Fruit fly (Drosophila melanogaster) S2 (cell line): ENCODE data around the gene enc.

Experiments
- CG8478 ChIP-seq: fragments of >200 bp; optimal IDR thresholded peaks from 2 replicates; lab custom pipeline; 2018
- CTCF ChIP-seq, 2 experiments: fragments of >200 bp; optimal IDR thresholded peaks; 2 replicates each; lab custom pipeline; 2018

Gene enc

DNA sequence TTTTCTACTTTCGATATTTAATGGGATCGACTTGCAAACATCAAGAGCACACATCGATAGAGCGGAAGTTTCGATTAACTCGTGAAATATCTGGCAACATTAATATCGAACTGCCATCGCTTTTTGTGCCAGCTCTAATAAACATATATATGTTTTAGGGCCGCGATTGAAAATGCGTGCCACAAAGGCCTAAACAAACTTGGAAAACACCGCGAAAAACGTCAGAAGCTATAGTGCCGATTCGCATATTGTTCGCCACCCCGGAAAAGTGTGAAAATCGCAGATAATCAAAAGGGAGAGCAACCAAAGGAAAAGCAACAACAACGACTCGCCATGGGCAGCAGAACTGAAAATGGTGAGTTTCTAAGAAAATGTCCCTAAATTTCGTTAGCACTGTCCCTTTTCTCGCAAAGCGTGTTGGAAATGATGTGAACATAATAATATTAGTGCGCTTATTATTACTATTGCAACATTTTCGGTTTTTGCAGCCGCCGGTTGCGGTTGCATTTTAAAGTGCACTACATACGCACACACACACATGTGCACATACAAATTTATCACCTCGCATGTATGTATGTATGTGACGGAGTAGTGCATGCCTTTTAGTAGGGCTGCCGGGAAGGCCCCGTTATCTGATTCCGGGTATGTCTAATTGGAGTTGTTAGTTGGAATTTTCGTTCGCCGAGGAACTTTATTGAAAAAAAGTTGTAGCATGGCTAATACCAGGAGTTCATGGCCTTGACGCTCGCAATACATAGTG is at the start of gene enc:
enc (plus strand) TSS at position 114 of the 760 bp plus-strand sequence.
- TF ChIP-seq CG8478 (lab: Kevin White, UChicago) = no peak
- TF ChIP-seq CTCF (optimal IDR thresholded peaks at IDR 0.05; lab: Kevin White, UChicago) = peak in 1 of 2 experiments; percentile 20

dm6 chr3L:3769157-3769556 is 49.3 kb upstream of the enc start:
- no peak for TF ChIP-seq CG8478 (lab: Kevin White, UChicago)
- peak; percentile 67 to 80 for TF ChIP-seq CTCF (optimal IDR thresholded peaks at IDR 0.05; lab: Kevin White, UChicago)

dm6 chr3L:3770823-3771222 is 47.7 kb upstream of the enc start:
- TF ChIP-seq CTCF (optimal IDR thresholded peaks at IDR 0.05; lab: Kevin White, UChicago) (no peak), CG8478 (lab: Kevin White, UChicago) (no peak)

- TF ChIP-seq CG8478 (lab: Kevin White, UChicago) (no peak), CTCF (optimal IDR thresholded peaks at IDR 0.05; lab: Kevin White, UChicago) (no peak)
Measured at dm6 chr3L:3771406-3771935, 47.0 kb upstream of the enc start.

- TF ChIP-seq CG8478 (lab: Kevin White, UChicago) (no peak), CTCF (optimal IDR thresholded peaks at IDR 0.05; lab: Kevin White, UChicago) (no peak)
Measured at dm6 chr3L:3772284-3772987, 46.0 kb upstream of the enc start.

DNA sequence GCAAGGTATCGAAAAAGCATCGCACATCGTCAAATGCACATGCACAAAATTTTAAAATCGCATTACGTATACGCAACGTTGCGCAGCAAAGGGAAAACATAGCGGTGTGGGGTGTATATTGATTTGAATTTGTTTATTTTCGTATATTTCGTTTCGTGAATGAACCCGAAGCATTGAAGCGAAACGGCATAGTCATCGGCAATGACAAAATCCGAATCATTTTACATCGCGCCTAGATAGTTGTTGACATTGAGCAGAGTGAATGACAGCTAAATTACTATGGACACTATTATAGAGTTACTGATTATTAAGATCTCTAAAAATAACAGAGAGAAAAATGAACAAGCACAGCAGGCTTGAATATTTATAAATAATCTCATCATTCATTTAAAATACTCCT is 45.2 kb upstream of the enc start:
- TF ChIP-seq CTCF (optimal IDR thresholded peaks at IDR 0.05; lab: Kevin White, UChicago) (no peak), CG8478 (lab: Kevin White, UChicago) (no peak)

- TF ChIP-seq CTCF (optimal IDR thresholded peaks at IDR 0.05; lab: Kevin White, UChicago) (no peak), CG8478 (lab: Kevin White, UChicago) (no peak)
Measured at dm6 chr3L:3776559-3777097, 41.9 kb upstream of the enc start.

- TF ChIP-seq CTCF (optimal IDR thresholded peaks at IDR 0.05; lab: Kevin White, UChicago) = no peak
- TF ChIP-seq CG8478 (lab: Kevin White, UChicago) = no peak
Measured at dm6 chr3L:3778463-3778862, 40.0 kb upstream of the enc start.

- TF ChIP-seq CTCF (optimal IDR thresholded peaks at IDR 0.05; lab: Kevin White, UChicago) (no peak), CG8478 (lab: Kevin White, UChicago) (no peak)
Measured at dm6 chr3L:3782584-3783218, 35.8 kb upstream of the enc start.

DNA sequence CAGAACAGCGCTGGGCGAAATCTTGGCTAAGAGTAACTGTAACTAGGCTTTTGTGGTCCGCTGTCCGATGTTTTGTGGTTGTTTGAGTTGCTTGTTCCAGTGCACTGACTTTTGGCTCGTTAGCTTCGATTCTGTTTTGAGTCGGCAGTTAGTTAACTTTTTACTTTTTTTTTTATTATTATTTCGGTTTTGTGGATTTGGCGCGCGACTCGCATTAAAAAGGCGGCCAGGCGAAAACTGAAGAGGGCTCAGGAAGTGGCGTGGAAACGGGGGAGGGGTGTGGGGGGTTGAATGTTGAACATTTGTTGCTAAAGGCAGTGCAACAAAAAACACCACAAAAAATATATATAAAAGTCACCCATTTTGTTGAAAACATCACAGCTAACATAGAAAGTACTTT is 35.0 kb upstream of the enc start:
- TF ChIP-seq CTCF (optimal IDR thresholded peaks at IDR 0.05; lab: Kevin White, UChicago) (no peak), CG8478 (lab: Kevin White, UChicago) (no peak)

DNA sequence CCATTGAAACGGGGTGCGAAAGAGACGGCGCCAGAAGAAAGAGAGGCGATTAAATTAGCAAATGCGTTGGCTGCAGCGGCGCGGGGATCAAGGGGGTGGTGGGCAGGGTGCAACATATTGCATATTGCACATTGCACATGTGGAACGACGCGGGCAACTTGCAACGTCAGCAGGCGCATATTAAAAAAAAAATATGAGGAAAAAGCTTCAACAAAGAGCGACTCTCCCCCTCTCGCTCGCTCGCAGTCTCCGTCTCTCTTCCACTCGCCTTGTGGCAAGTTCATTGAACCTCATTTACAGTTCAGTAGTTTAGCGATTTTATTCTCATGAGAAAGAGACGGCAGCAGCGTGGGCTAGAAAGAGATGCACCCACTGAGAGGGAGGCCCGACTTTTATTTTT is 34.5 kb upstream of the enc start:
- no peak for TF ChIP-seq CTCF (optimal IDR thresholded peaks at IDR 0.05; lab: Kevin White, UChicago)
- TF ChIP-seq CG8478 (lab: Kevin White, UChicago) = no peak

dm6 chr3L:3785002-3785661 is 33.3 kb upstream of the enc start:
- no peak for TF ChIP-seq CTCF (optimal IDR thresholded peaks at IDR 0.05; lab: Kevin White, UChicago)
- no peak for TF ChIP-seq CG8478 (lab: Kevin White, UChicago)

dm6 chr3L:3785688-3786087 is 32.8 kb upstream of the enc start:
- no peak for TF ChIP-seq CTCF (optimal IDR thresholded peaks at IDR 0.05; lab: Kevin White, UChicago)
